Fruit fly (Drosophila melanogaster) whole organism, embryonic: ENCODE measurements around the gene Mis12.

Source experiments
- Atf-2 ChIP-seq: fragments of 200-800 bp; sonication (Bioruptor generic); optimal IDR thresholded peaks from 2 replicates; lab custom pipeline; 2016; ENCODE audit warnings: missing biosample characterization, missing genetic modification characterization
- CG10321 ChIP-seq: fragments of 200-800 bp; sonication (Bioruptor generic); IDR thresholded peaks from 2 replicates; pipeline ENCODE4 v1.3.6; 2022; ENCODE audit warnings: missing biosample characterization, missing genetic modification characterization
- CG10431 ChIP-seq: fragments of 200-800 bp; sonication (Bioruptor generic); optimal IDR thresholded peaks from 3 replicates; lab custom pipeline; 2018; ENCODE audit warnings: missing biosample characterization, mild to moderate bottlenecking, missing genetic modification characterization
- CG12071 ChIP-seq: fragments of 200-800 bp; sonication (Bioruptor generic); optimal IDR thresholded peaks from 3 replicates; lab custom pipeline; 2018; ENCODE audit warnings: missing biosample characterization, mild to moderate bottlenecking, missing genetic modification characterization
- CG12391 ChIP-seq: fragments of 200-800 bp; sonication (Bioruptor generic); optimal IDR thresholded peaks from 3 replicates; lab custom pipeline; 2018; ENCODE audit warnings: missing biosample characterization, mild to moderate bottlenecking, missing genetic modification characterization, moderate library complexity
- CG12744 ChIP-seq: fragments of 200-800 bp; sonication (Bioruptor generic); optimal IDR thresholded peaks from 2 replicates; lab custom pipeline; 2016; ENCODE audit warnings: missing biosample characterization, missing genetic modification characterization
- CG1529 ChIP-seq: fragments of 200-800 bp; sonication (Bioruptor generic); optimal IDR thresholded peaks from 3 replicates; lab custom pipeline; 2018; ENCODE audit warnings: missing biosample characterization, missing genetic modification characterization
- CG17385 ChIP-seq: fragments of 200-800 bp; sonication (Bioruptor generic); optimal IDR thresholded peaks from 3 replicates; lab custom pipeline; 2018; ENCODE audit warnings: missing biosample characterization, mild to moderate bottlenecking, missing genetic modification characterization
- CG17829 ChIP-seq: fragments of 200-800 bp; optimal IDR thresholded peaks from 2 replicates; lab custom pipeline; 2019; ENCODE audit warnings: missing biosample characterization, mild to moderate bottlenecking, missing genetic modification characterization, moderate library complexity
- CG2712 ChIP-seq: fragments of 200-800 bp; optimal IDR thresholded peaks from 3 replicates; lab custom pipeline; 2019; ENCODE audit warnings: missing biosample characterization, mild to moderate bottlenecking, missing genetic modification characterization, moderate library complexity
- CG3163 ChIP-seq: fragments of 200-800 bp; sonication (Bioruptor generic); optimal IDR thresholded peaks from 3 replicates; lab custom pipeline; 2016; ENCODE audit warnings: missing biosample characterization, missing genetic modification characterization
- CG34224 ChIP-seq: fragments of 200-800 bp; sonication (Bioruptor generic); IDR thresholded peaks from 3 replicates; pipeline ENCODE4 v1.3.6; 2022; ENCODE audit warnings: missing biosample characterization, missing genetic modification characterization; ENCODE audit not compliant: partially characterized antibody
- CG6654 ChIP-seq: fragments of 200-800 bp; sonication (Bioruptor generic); optimal IDR thresholded peaks from 2 replicates; lab custom pipeline; 2017; ENCODE audit warnings: missing biosample characterization, mild to moderate bottlenecking, missing genetic modification characterization
- CG7963 ChIP-seq: fragments of 200-800 bp; sonication (Bioruptor generic); IDR thresholded peaks from 3 replicates; pipeline ENCODE4 v1.3.6; 2022; ENCODE audit warnings: missing biosample characterization, missing genetic modification characterization; ENCODE audit not compliant: partially characterized antibody
- CG7987 ChIP-seq: fragments of 200-800 bp; sonication (Bioruptor generic); optimal IDR thresholded peaks from 2 replicates; lab custom pipeline; 2018; ENCODE audit warnings: missing biosample characterization, mild to moderate bottlenecking, missing genetic modification characterization, moderate library complexity
- CG8359 ChIP-seq: fragments of 200-800 bp; sonication (Bioruptor generic); optimal IDR thresholded peaks from 2 replicates; lab custom pipeline; 2017; ENCODE audit warnings: missing biosample characterization, mild to moderate bottlenecking, missing genetic modification characterization, borderline replicate concordance
- CG9817 ChIP-seq: fragments of 200-800 bp; sonication (Bioruptor generic); optimal IDR thresholded peaks from 2 replicates; lab custom pipeline; 2018; ENCODE audit warnings: missing biosample characterization, mild to moderate bottlenecking, missing genetic modification characterization, moderate library complexity
- CHES-1-like ChIP-seq: fragments of 200-800 bp; sonication (Bioruptor generic); optimal IDR thresholded peaks from 2 replicates; lab custom pipeline; 2016; ENCODE audit warnings: missing biosample characterization, missing genetic modification characterization
- Dfd ChIP-seq, 2 experiments: fragments of >200 bp; optimal IDR thresholded peaks; 2 replicates each; lab custom pipeline; 2017; ENCODE audit warnings: missing biosample characterization in 2 of 2, missing genetic modification characterization in 2 of 2
- Dip2 ChIP-seq: fragments of 200-800 bp; sonication (Bioruptor generic); IDR thresholded peaks from 2 replicates; pipeline ENCODE4 v1.3.6; 2022; ENCODE audit warnings: missing biosample characterization, missing genetic modification characterization
- E2f1 ChIP-seq: fragments of 200-800 bp; sonication (Bioruptor generic); IDR thresholded peaks from 2 replicates; pipeline ENCODE4 v1.3.6; 2022; ENCODE audit warnings: missing biosample characterization, missing genetic modification characterization
- GATAe ChIP-seq: fragments of 200-800 bp; sonication (Bioruptor generic); conservative IDR thresholded peaks from 2 replicates; pipeline ENCODE4 v1.3.6; 2022; ENCODE audit warnings: missing biosample characterization, missing genetic modification characterization
- HLH4C ChIP-seq: fragments of 200-800 bp; sonication (Bioruptor generic); IDR thresholded peaks from 3 replicates; pipeline ENCODE4 v1.3.6; 2022; ENCODE audit warnings: missing biosample characterization, missing genetic modification characterization; ENCODE audit not compliant: partially characterized antibody
- Max ChIP-seq: fragments of 200-800 bp; sonication (Bioruptor generic); optimal IDR thresholded peaks from 2 replicates; lab custom pipeline; 2016; ENCODE audit warnings: missing biosample characterization, mild to moderate bottlenecking, missing genetic modification characterization
- Oli ChIP-seq: fragments of 200-800 bp; sonication (Bioruptor generic); optimal IDR thresholded peaks from 2 replicates; lab custom pipeline; 2018; ENCODE audit warnings: missing biosample characterization, mild to moderate bottlenecking, missing genetic modification characterization, moderate library complexity
- Sin3A ChIP-seq: fragments of >200 bp; optimal IDR thresholded peaks from 2 replicates; lab custom pipeline; 2018
- Spps ChIP-seq: fragments of 200-800 bp; sonication (Bioruptor generic); optimal IDR thresholded peaks from 2 replicates; lab custom pipeline; 2018; ENCODE audit warnings: missing biosample characterization, mild to moderate bottlenecking, missing genetic modification characterization
- ap ChIP-seq: fragments of 200-800 bp; sonication (Bioruptor generic); IDR thresholded peaks from 2 replicates; pipeline ENCODE4 v1.3.6; 2022; ENCODE audit warnings: missing biosample characterization, missing genetic modification characterization
- ase ChIP-seq: fragments of 200-800 bp; sonication (Bioruptor generic); IDR thresholded peaks from 3 replicates; pipeline ENCODE4 v1.3.6; 2022; ENCODE audit warnings: missing biosample characterization, missing genetic modification characterization
- ash1 ChIP-seq: fragments of 200-800 bp; sonication (Bioruptor generic); optimal IDR thresholded peaks from 2 replicates; lab custom pipeline; 2018; ENCODE audit warnings: missing biosample characterization, mild to moderate bottlenecking, missing genetic modification characterization
- croc ChIP-seq: fragments of 200-800 bp; sonication (Bioruptor generic); conservative IDR thresholded peaks from 3 replicates; pipeline ENCODE4 v1.3.6; 2022; ENCODE audit warnings: missing biosample characterization, missing genetic modification characterization
- crol ChIP-seq: fragments of 200-800 bp; sonication (Bioruptor generic); IDR thresholded peaks from 2 replicates; pipeline ENCODE4 v1.3.6; 2022; ENCODE audit warnings: missing biosample characterization, missing genetic modification characterization
- disco-r ChIP-seq: fragments of 200-800 bp; sonication (Bioruptor generic); optimal IDR thresholded peaks from 2 replicates; lab custom pipeline; 2016; ENCODE audit warnings: missing biosample characterization, missing genetic modification characterization
- dmrt99B ChIP-seq: fragments of 200-800 bp; sonication (Bioruptor generic); optimal IDR thresholded peaks from 2 replicates; lab custom pipeline; 2018; ENCODE audit warnings: missing biosample characterization, mild to moderate bottlenecking, missing genetic modification characterization, moderate library complexity
- exex ChIP-seq: fragments of 200-800 bp; sonication (Bioruptor generic); optimal IDR thresholded peaks from 4 replicates; lab custom pipeline; 2018; ENCODE audit warnings: missing biosample characterization, mild to moderate bottlenecking, missing genetic modification characterization, moderate library complexity
- ham ChIP-seq: fragments of 200-800 bp; sonication (Bioruptor generic); IDR thresholded peaks from 2 replicates; pipeline ENCODE4 v1.3.6; 2022; ENCODE audit warnings: missing biosample characterization, missing genetic modification characterization
- her ChIP-seq: fragments of 200-800 bp; sonication (Bioruptor generic); optimal IDR thresholded peaks from 2 replicates; lab custom pipeline; 2016; ENCODE audit warnings: missing biosample characterization, missing genetic modification characterization
- ken ChIP-seq: fragments of 200-800 bp; sonication (Bioruptor generic); IDR thresholded peaks from 3 replicates; pipeline ENCODE4 v1.3.6; 2022; ENCODE audit warnings: missing biosample characterization, missing genetic modification characterization
- lab ChIP-seq: fragments of 200-800 bp; sonication (Bioruptor generic); optimal IDR thresholded peaks from 3 replicates; lab custom pipeline; 2017; ENCODE audit warnings: missing biosample characterization, missing genetic modification characterization, mild to moderate bottlenecking, moderate library complexity, missing genetic modification reagents
- nerfin-2 ChIP-seq: fragments of 200-800 bp; sonication (Bioruptor generic); IDR thresholded peaks from 2 replicates; pipeline ENCODE4 v1.3.6; 2022; ENCODE audit warnings: missing biosample characterization, missing genetic modification characterization; ENCODE audit not compliant: partially characterized antibody
- org-1 ChIP-seq: fragments of 200-800 bp; sonication (Bioruptor generic); optimal IDR thresholded peaks from 2 replicates; lab custom pipeline; 2017; ENCODE audit warnings: missing biosample characterization, missing genetic modification characterization
- p53 ChIP-seq: fragments of 200-800 bp; sonication (Bioruptor generic); optimal IDR thresholded peaks from 2 replicates; lab custom pipeline; 2016; ENCODE audit warnings: missing biosample characterization, missing genetic modification characterization
- peb ChIP-seq: fragments of 200-800 bp; sonication (Bioruptor generic); IDR thresholded peaks from 2 replicates; pipeline ENCODE4 v1.3.6; 2022; ENCODE audit warnings: missing biosample characterization, missing genetic modification characterization
- pita ChIP-seq: fragments of 200-800 bp; sonication (Bioruptor generic); optimal IDR thresholded peaks from 2 replicates; lab custom pipeline; 2017; ENCODE audit warnings: missing biosample characterization, mild to moderate bottlenecking, missing genetic modification characterization
- run ChIP-seq: fragments of 200-800 bp; sonication (Bioruptor generic); optimal IDR thresholded peaks from 3 replicates; lab custom pipeline; 2018; ENCODE audit warnings: missing biosample characterization, mild to moderate bottlenecking, missing genetic modification characterization
- sens-2 ChIP-seq: fragments of 200-800 bp; sonication (Bioruptor generic); IDR thresholded peaks from 2 replicates; pipeline ENCODE4 v1.3.6; 2022; ENCODE audit warnings: missing biosample characterization, missing genetic modification characterization
- shn ChIP-seq: fragments of 200-800 bp; sonication (Bioruptor generic); optimal IDR thresholded peaks from 3 replicates; lab custom pipeline; 2016; ENCODE audit warnings: missing biosample characterization, missing genetic modification characterization
- slbo ChIP-seq: fragments of 200-800 bp; sonication (Bioruptor generic); IDR thresholded peaks from 2 replicates; pipeline ENCODE4 v1.3.6; 2022; ENCODE audit warnings: missing biosample characterization, missing genetic modification characterization
- tx ChIP-seq: fragments of 200-800 bp; sonication (Bioruptor generic); optimal IDR thresholded peaks from 2 replicates; lab custom pipeline; 2016; ENCODE audit warnings: missing biosample characterization, missing genetic modification characterization
- zfh1 ChIP-seq: fragments of 200-800 bp; sonication (Bioruptor generic); IDR thresholded peaks from 3 replicates; pipeline ENCODE4 v1.3.6; 2022; ENCODE audit warnings: missing biosample characterization, missing genetic modification characterization

Mis12 gene

dm6 chr3L:7013568-7014305 lies 44.9 kb upstream of the Mis12 start (continued):
- TF ChIP-seq GATAe (no peak), ase (peak; percentile 70; the same call in 2 of the 3 replicates), CG12391 (peak; percentile 44), run (tag; lab: Kevin White, UChicago) (no peak), CG8359 (no peak), CG6654 (GFP tag; lab: Kevin White, UChicago) (no peak), CG12744 (no peak), p53 (GFP tag; lab: Kevin White, UChicago) (no peak), dmrt99B (peak; percentile 25), CG2712 (tag; lab: Kevin White, UChicago) (no peak), CG17829 (tag; lab: Kevin White, UChicago) (peak; percentile 13), CG12071 (GFP tag; lab: Kevin White, UChicago) (no peak), HLH4C (GFP tag; lab: Robert Waterston, UW) (no peak), Atf-2 (GFP tag; lab: Kevin White, UChicago) (no peak), Spps (tag; lab: Kevin White, UChicago) (no peak), exex (tag; lab: Kevin White, UChicago) (no peak), CG9817 (no peak), ham (GFP tag; lab: Robert Waterston, UW) (no peak), peb (no peak), E2f1 (GFP tag; lab: Robert Waterston, UW) (peak; percentile 56; the same call in 1 of the 2 replicates), CG17385 (GFP tag; lab: Kevin White, UChicago) (peak; percentile 37), Max (GFP tag; lab: Kevin White, UChicago) (no peak), Sin3A (lab: Kevin White, UChicago) (no peak), crol (GFP tag; lab: Robert Waterston, UW) (no peak), ash1 (GFP tag; lab: Kevin White, UChicago) (no peak), nerfin-2 (GFP tag; lab: Robert Waterston, UW) (no peak), ap (GFP tag; lab: Robert Waterston, UW) (no peak), pita (GFP tag; lab: Kevin White, UChicago) (no peak), CG1529 (GFP tag; lab: Kevin White, UChicago) (no peak), sens-2 (peak; percentile 19; the same call in 1 of the 2 replicates), Dip2 (no peak), Oli (peak; percentile 33), Dfd (GFP tag; optimal IDR thresholded peaks at IDR 0.05; lab: Kevin White, UChicago) (no peak), CG34224 (GFP tag; lab: Robert Waterston, UW) (no peak), CG7963 (GFP tag; lab: Robert Waterston, UW) (no peak), CG3163 (no peak), slbo (peak; percentile 75), org-1 (GFP tag; lab: Kevin White, UChicago) (no peak), zfh1 (GFP tag; lab: Robert Waterston, UW) (peak; percentile 53; the same call in 1 of the 3 replicates), ken (GFP tag; lab: Robert Waterston, UW) (no peak), tx (GFP tag; lab: Kevin White, UChicago) (no peak), CHES-1-like (GFP tag; lab: Kevin White, UChicago) (no peak), lab (no peak), CG10431 (GFP tag; lab: Kevin White, UChicago) (no peak), CG7987 (GFP tag; lab: Kevin White, UChicago) (no peak), shn (GFP tag; lab: Kevin White, UChicago) (no peak), croc (GFP tag; lab: Robert Waterston, UW) (no peak), her (no peak), disco-r (GFP tag; lab: Kevin White, UChicago) (no peak), CG10321 (GFP tag; lab: Robert Waterston, UW) (peak; percentile 32; the same call in 1 of the 2 replicates)
